Worm (Caenorhabditis elegans) whole organism, L2 larva: ENCODE data around the gene Y32F6B.9.
A peak's percentile ranks its signal among the peaks of the same experiment; 100 is the strongest.

Experiments
- C34F6.9 ChIP-seq: fragments of 150-350 bp; optimal IDR thresholded peaks from 2 replicates; lab custom pipeline; 2014; ENCODE audit warnings: missing biosample characterization, missing genetic modification characterization
- F13H6.1 ChIP-seq: sonication (generic microtip); optimal IDR thresholded peaks from 2 replicates; lab custom pipeline; 2016; ENCODE audit warnings: missing genetic modification characterization, missing compliant biosample characterization
- R02D3.7 ChIP-seq: fragments of 150-350 bp; optimal IDR thresholded peaks from 2 replicates; lab custom pipeline; 2014; ENCODE audit warnings: missing biosample characterization, missing genetic modification characterization
- Y55F3AM.14 ChIP-seq: fragments of 200-800 bp; sonication (Bioruptor generic); optimal IDR thresholded peaks from 2 replicates; lab custom pipeline; 2018; ENCODE audit warnings: mild to moderate bottlenecking, missing genetic modification characterization, missing compliant biosample characterization
- ZK546.5 ChIP-seq: sonication (generic microtip); optimal IDR thresholded peaks from 2 replicates; lab custom pipeline; 2017; ENCODE audit warnings: missing biosample characterization, missing genetic modification characterization
- alr-1 ChIP-seq: fragments of 150-350 bp; optimal IDR thresholded peaks from 2 replicates; lab custom pipeline; 2014; ENCODE audit warnings: missing biosample characterization, missing genetic modification characterization
- aly-2 ChIP-seq: fragments of 150-350 bp; optimal IDR thresholded peaks from 2 replicates; lab custom pipeline; 2014; ENCODE audit warnings: missing biosample characterization, missing genetic modification characterization
- ama-1 ChIP-seq: fragments of 150-350 bp; optimal IDR thresholded peaks from 2 replicates; lab custom pipeline; 2018; ENCODE audit warnings: inconsistent platforms
- ceh-16 ChIP-seq: fragments of 150-350 bp; optimal IDR thresholded peaks from 2 replicates; lab custom pipeline; 2014; ENCODE audit warnings: missing biosample characterization, missing genetic modification characterization
- crh-2 ChIP-seq: sonication (generic microtip); optimal IDR thresholded peaks from 2 replicates; lab custom pipeline; 2017; ENCODE audit warnings: missing biosample characterization, missing genetic modification characterization
- egl-27 ChIP-seq: sonication (generic microtip); optimal IDR thresholded peaks from 3 replicates; lab custom pipeline; 2017; ENCODE audit warnings: missing biosample characterization, missing genetic modification reagents, missing genetic modification characterization
- elt-1 ChIP-seq: fragments of 150-350 bp; optimal IDR thresholded peaks from 2 replicates; lab custom pipeline; 2014; ENCODE audit warnings: missing biosample characterization, missing genetic modification characterization
- fos-1 ChIP-seq: fragments of 150-350 bp; optimal IDR thresholded peaks from 2 replicates; lab custom pipeline; 2014; ENCODE audit warnings: missing biosample characterization, missing genetic modification characterization
- gmeb-1 ChIP-seq: fragments of 150-350 bp; optimal IDR thresholded peaks from 2 replicates; lab custom pipeline; 2014; ENCODE audit warnings: missing biosample characterization, missing genetic modification characterization
- lin-11 ChIP-seq: fragments of 150-350 bp; sonication (generic microtip); optimal IDR thresholded peaks from 2 replicates; lab custom pipeline; 2014; ENCODE audit warnings: missing biosample characterization, missing genetic modification characterization, inconsistent platforms, mixed read lengths
- lin-13 ChIP-seq: fragments of 150-350 bp; optimal IDR thresholded peaks from 2 replicates; lab custom pipeline; 2014; ENCODE audit warnings: missing biosample characterization, missing genetic modification reagents, missing genetic modification characterization
- lin-39 ChIP-seq: fragments of 150-350 bp; optimal IDR thresholded peaks from 2 replicates; lab custom pipeline; 2014; ENCODE audit warnings: missing biosample characterization, missing genetic modification reagents, missing genetic modification characterization
- lsy-2 ChIP-seq, 2 experiments: fragments of 150-350 bp in 1 of 2; sonication (generic microtip) in 1 of 2; optimal IDR thresholded peaks; 2 replicates each; lab custom pipeline; 2014 to 2017; ENCODE audit warnings: missing biosample characterization in 2 of 2, missing genetic modification characterization in 2 of 2
- mab-5 ChIP-seq: fragments of 150-350 bp; optimal IDR thresholded peaks from 2 replicates; lab custom pipeline; 2014; ENCODE audit warnings: missing biosample characterization, missing genetic modification characterization
- mbf-1 ChIP-seq: sonication (generic microtip); optimal IDR thresholded peaks from 2 replicates; lab custom pipeline; 2017; ENCODE audit warnings: missing biosample characterization, missing genetic modification characterization
- nhr-12 ChIP-seq: fragments of 150-350 bp; optimal IDR thresholded peaks from 2 replicates; lab custom pipeline; 2014; ENCODE audit warnings: missing biosample characterization, missing genetic modification characterization
- nhr-21 ChIP-seq: fragments of 150-350 bp; optimal IDR thresholded peaks from 2 replicates; lab custom pipeline; 2014; ENCODE audit warnings: missing biosample characterization, missing genetic modification characterization
- nhr-23 ChIP-seq: fragments of 150-350 bp; optimal IDR thresholded peaks from 2 replicates; lab custom pipeline; 2014; ENCODE audit warnings: missing biosample characterization, missing genetic modification reagents, missing genetic modification characterization
- nhr-25 ChIP-seq: fragments of 150-350 bp; sonication (generic microtip); optimal IDR thresholded peaks from 3 replicates; lab custom pipeline; 2014; ENCODE audit warnings: missing biosample characterization, missing genetic modification characterization
- nhr-6 ChIP-seq: fragments of 150-350 bp; optimal IDR thresholded peaks from 2 replicates; lab custom pipeline; 2014; ENCODE audit warnings: missing biosample characterization, missing genetic modification characterization
- nhr-77 ChIP-seq: fragments of 150-350 bp; optimal IDR thresholded peaks from 2 replicates; lab custom pipeline; 2014; ENCODE audit warnings: missing biosample characterization, missing genetic modification characterization
- peb-1 ChIP-seq: fragments of 150-350 bp; optimal IDR thresholded peaks from 2 replicates; lab custom pipeline; 2014; ENCODE audit warnings: missing biosample characterization, missing genetic modification characterization
- sem-4 ChIP-seq: fragments of 150-350 bp; optimal IDR thresholded peaks from 2 replicates; lab custom pipeline; 2014; ENCODE audit warnings: missing biosample characterization, missing genetic modification reagents, missing genetic modification characterization
- skn-1 ChIP-seq: sonication (generic microtip); optimal IDR thresholded peaks from 2 replicates; lab custom pipeline; 2017; ENCODE audit warnings: missing biosample characterization, missing genetic modification characterization
- sma-3 ChIP-seq: sonication (generic microtip); optimal IDR thresholded peaks from 2 replicates; lab custom pipeline; 2016; ENCODE audit warnings: missing genetic modification reagents, missing genetic modification characterization, missing compliant biosample characterization
- sma-9 ChIP-seq, 2 experiments: fragments of 150-350 bp in 1 of 2; sonication (generic microtip) in 1 of 2; optimal IDR thresholded peaks; 2 replicates each; lab custom pipeline; 2014 to 2016; ENCODE audit warnings: missing genetic modification characterization in 2 of 2, mild to moderate bottlenecking in 1 of 2, missing biosample characterization in 1 of 2, missing compliant biosample characterization in 1 of 2, missing genetic modification reagents in 1 of 2, moderate library complexity in 1 of 2
- snpc-4 ChIP-seq: fragments of 150-350 bp; optimal IDR thresholded peaks from 2 replicates; lab custom pipeline; 2014; ENCODE audit warnings: missing biosample characterization, missing genetic modification characterization
- unc-39 ChIP-seq: fragments of 150-350 bp; optimal IDR thresholded peaks from 2 replicates; lab custom pipeline; 2014; ENCODE audit warnings: missing biosample characterization, missing genetic modification characterization
- unc-62 ChIP-seq: fragments of 150-350 bp; optimal IDR thresholded peaks from 2 replicates; lab custom pipeline; 2014; ENCODE audit warnings: missing biosample characterization, missing genetic modification reagents, missing genetic modification characterization
- ztf-1 ChIP-seq: fragments of 200-800 bp; sonication (Bioruptor generic); conservative IDR thresholded peaks from 2 replicates; pipeline ENCODE4 v1.3.6; 2022; ENCODE audit warnings: missing genetic modification characterization, missing compliant biosample characterization

Y32F6B.9 gene

DNA sequence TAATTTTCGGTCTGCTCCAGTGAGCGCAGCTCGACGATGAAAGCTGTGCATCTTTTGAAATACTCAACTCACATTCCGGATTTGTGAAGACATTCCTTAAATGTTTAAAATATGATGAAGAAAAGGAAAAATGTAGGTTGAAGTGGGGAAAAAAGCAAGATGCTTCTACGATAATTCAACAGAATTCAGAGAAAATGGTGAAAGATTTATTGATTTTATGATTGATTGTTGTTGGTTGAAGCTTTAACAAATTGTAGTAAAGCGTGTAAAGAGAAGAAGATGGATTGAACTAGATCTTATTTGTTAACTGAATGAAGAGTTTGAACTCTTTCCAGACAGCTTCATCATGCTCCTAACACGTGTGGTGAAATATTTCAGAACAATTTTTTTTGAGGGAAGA lies 11.5 kb downstream of the Y32F6B.9 start, which contains the start of gene ncx-5:
ncx-5 (minus strand) TSS at position 101 of the 400 bp plus-strand sequence.
- TF ChIP-seq F13H6.1 (tag; lab: Kevin White, UChicago), result no peak

DNA sequence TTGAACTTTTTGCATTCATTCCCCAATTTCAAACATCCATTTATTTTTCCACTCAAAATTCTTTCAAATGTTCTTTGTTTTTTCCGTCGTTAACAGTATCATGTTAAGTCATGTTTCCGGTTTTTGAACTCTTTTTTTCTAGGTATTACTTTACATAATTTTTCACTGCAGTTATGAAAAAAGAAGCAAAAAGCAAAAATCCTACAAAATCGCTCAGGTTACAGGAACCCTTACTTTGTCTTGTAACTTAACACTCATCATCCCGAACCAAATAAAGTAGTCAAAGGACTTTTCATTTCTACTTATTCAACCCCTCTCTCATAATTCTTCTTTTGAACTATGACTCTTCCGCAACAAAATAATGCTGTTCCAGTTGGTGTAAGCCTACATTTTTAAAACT lies 12.9 kb downstream of the Y32F6B.9 start, which contains the start of gene aqp-5:
aqp-5 (plus strand) TSS at position 301 of the 400 bp plus-strand sequence.
- no peak for TF ChIP-seq peb-1
- TF ChIP-seq lsy-2 (tag; optimal IDR thresholded peaks at IDR 0.05; lab: Kevin White, UChicago), result no peak

DNA sequence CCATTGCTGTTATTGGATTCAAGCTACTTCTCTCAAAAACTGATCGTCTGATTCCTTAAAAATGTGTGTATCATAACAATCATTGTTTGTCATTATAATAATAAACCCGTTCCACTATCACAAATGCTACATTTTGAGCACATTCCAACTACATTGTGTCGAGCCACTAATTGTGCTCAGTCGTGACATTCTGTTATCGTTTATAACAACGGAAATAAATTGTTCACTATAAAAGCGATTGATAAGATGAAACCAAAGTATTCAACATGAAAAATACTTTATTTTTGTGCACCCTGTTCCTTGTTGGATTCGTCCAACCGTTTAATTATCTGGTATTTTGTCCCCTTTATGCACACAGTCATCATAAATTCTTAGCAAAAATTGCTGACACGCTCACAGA lies 14.7 kb downstream of the Y32F6B.9 start, which contains the start of gene ugt-33:
ugt-33 (plus strand) TSS at position 260 of the 400 bp plus-strand sequence.
- TF ChIP-seq nhr-77 (tag; lab: Kevin White, UChicago) (no peak), sma-9 (GFP tag; optimal IDR thresholded peaks at IDR 0.05; lab: Kevin White, UChicago) (peak; percentile 26), sma-9 (tag; optimal IDR thresholded peaks at IDR 0.05; lab: Kevin White, UChicago) (no peak), gmeb-1 (peak; percentile 23), fos-1 (tag; lab: Kevin White, UChicago) (peak; percentile 64), unc-39 (tag; lab: Kevin White, UChicago) (no peak)
- TF ChIP-seq, all 48 proteins: peak for 3

DNA sequence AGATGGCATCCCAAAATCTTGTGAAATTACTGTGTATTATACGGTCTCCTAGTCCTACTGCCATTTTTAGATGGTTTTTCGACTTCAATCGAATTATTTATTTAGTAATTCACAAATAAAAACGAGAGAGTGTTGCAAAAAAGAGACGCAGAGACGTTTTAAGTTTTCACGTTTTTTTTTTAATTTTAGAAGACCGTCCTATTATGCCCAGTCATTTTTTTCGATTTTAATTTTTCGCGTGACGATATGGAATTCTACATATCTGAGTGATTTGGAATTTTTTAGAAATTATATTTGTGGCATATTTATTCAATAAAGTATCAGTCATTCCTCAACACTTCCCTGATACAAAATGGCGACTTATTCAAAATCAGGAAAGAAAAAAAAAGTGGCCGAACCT lies 18.2 kb downstream of the Y32F6B.9 start, which contains the start of gene C35A5.4:
C35A5.4 (plus strand) TSS at position 301 of the 400 bp plus-strand sequence.
- TF ChIP-seq unc-62 (no peak), lin-13 (no peak), lin-11 (no peak), sma-9 (GFP tag; optimal IDR thresholded peaks at IDR 0.05; lab: Kevin White, UChicago) (no peak), sma-9 (tag; optimal IDR thresholded peaks at IDR 0.05; lab: Kevin White, UChicago) (no peak), nhr-77 (tag; lab: Kevin White, UChicago) (no peak), unc-39 (tag; lab: Kevin White, UChicago) (no peak), ama-1 (lab: Kevin White, UChicago) (no peak), mbf-1 (tag; lab: Kevin White, UChicago) (no peak), C34F6.9 (no peak), Y55F3AM.14 (GFP tag; lab: Kevin White, UChicago) (no peak), aly-2 (tag; lab: Kevin White, UChicago) (no peak), crh-2 (tag; lab: Kevin White, UChicago) (no peak), ztf-1 (GFP tag; lab: Robert Waterston, UW) (no peak), lin-39 (tag; lab: Kevin White, UChicago) (no peak), snpc-4 (tag; lab: Kevin White, UChicago) (no peak), alr-1 (no peak), lsy-2 (tag; optimal IDR thresholded peaks at IDR 0.05; lab: Kevin White, UChicago) (no peak), ZK546.5 (tag; lab: Kevin White, UChicago) (no peak), nhr-12 (tag; lab: Kevin White, UChicago) (no peak), ceh-16 (no peak)

DNA sequence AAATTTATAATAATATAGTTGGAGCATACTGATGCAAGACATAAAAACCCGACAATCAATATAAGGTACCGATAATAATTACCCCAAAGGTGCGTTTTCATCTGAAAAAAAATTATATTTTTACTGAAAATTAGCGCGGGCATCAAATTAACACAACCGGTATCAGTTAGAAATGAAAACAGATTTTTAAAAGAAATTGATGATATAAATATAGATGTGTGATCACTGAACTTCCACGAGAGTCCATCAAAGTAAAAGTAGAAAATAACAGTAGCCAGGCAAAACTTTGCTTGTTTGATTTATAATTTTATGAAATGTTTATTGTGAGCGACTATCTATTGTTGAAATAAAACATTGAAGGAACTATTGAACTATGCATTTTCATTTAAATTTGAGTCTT lies 22.8 kb downstream of the Y32F6B.9 start, which contains the start of gene C35A5.3:
C35A5.3 (minus strand) TSS at position 101 of the 400 bp plus-strand sequence.
- TF ChIP-seq skn-1 (tag; lab: Kevin White, UChicago) (no peak), alr-1 (no peak), egl-27 (tag; lab: Kevin White, UChicago) (no peak), nhr-12 (tag; lab: Kevin White, UChicago) (no peak), lin-39 (tag; lab: Kevin White, UChicago) (no peak), ztf-1 (GFP tag; lab: Robert Waterston, UW) (no peak), nhr-23 (tag; lab: Kevin White, UChicago) (no peak), Y55F3AM.14 (GFP tag; lab: Kevin White, UChicago) (no peak), peb-1 (no peak), nhr-25 (no peak), sem-4 (tag; lab: Kevin White, UChicago) (no peak), C34F6.9 (no peak), sma-3 (no peak), lin-13 (no peak), ama-1 (lab: Kevin White, UChicago) (no peak), fos-1 (tag; lab: Kevin White, UChicago) (no peak), elt-1 (no peak), mab-5 (no peak)

DNA sequence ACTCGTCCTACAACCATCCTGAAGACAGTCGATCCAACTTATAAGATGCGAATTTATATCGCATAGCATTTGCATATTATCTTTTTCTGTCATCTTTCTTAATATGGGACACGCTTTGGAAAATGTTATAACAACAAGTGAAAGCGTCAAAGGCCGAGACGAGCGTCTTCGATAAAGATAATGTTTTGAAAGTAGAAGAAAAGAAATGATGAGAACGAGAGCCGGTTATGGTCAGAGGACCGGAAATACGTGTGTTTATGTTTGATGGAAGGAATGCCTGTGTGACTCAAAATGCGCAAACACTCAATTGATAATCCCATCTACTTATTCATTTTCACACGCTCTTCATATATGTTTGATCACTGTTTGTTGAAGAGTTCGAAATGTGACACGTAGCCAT lies 24.5 kb downstream of the Y32F6B.9 start, which contains the start of gene C35A5.11:
C35A5.11 (minus strand) TSS at position 101 of the 400 bp plus-strand sequence.
- no peak for TF ChIP-seq ceh-16
- no peak for TF ChIP-seq nhr-21 (tag; lab: Kevin White, UChicago)
- no peak for TF ChIP-seq nhr-6 (tag; lab: Kevin White, UChicago)
- TF ChIP-seq R02D3.7, result no peak
